Fruit fly (Drosophila melanogaster): Measurements from ENCODE around the gene CG17816.

The CG17816 gene

DNA sequence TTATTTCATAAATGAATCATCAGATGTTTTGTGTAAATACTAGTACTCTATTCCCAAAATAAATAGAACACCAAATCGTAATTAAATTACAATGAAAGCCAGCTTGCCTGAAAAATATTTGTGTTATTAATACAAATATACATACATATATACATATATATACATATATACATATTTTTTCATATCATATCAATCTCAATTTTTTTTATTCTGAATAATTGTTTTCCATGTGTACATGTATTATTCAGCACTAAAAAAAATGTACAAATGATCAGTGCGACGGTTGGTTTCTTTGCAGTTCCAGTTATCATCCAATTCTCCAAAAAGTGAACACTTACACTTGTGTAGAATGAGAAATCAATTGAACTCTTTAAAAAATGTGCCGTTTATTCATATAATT, 27.0 kb upstream of the CG17816 start, which contains the start of gene kipf:
TSS of gene kipf (plus strand) at position 301 of the 400 bp plus-strand sequence.
- TF ChIP-seq eg (GFP tag; IDR thresholded peaks at IDR 0.05) (no peak), CG15336 (GFP tag; IDR thresholded peaks at IDR 0.05) (0 out of 2 replicates have a peak, but pooled peaks have one; percentile 4)

DNA sequence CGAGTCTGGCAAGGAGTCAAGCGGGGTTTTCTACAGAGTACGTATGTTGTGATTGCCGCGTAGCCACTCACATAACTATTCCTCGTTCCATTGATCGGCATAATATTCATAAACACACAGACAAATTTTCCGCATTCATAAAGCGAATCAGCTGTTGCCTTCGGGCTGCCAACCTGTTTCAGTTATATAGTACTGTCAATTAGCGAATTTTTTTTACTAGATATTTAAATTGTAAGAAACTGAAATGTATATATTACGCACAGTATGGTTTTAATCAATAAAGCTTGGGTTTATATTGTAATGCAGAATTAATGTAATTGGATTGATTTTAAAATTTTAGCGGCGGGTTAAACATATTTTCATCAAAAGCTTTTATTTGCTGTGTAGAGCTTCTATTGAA, 26.6 kb upstream of the CG17816 start, which contains the start of gene Rfk:
TSS of gene Rfk (minus strand) at position 152 of the 400 bp plus-strand sequence.
- no peak for TF ChIP-seq CG11294 (GFP tag; IDR thresholded peaks at IDR 0.05)
- no peak for TF ChIP-seq salr (GFP tag; optimal IDR thresholded peaks at IDR 0.05)
- TF ChIP-seq svp (GFP tag) = no peak
- TF ChIP-seq Met (GFP tag; optimal IDR thresholded peaks at IDR 0.05) = no peak
- no peak for TF ChIP-seq CG10669 (GFP tag; optimal IDR thresholded peaks at IDR 0.05)
- peak; percentile 55 for TF ChIP-seq esn (GFP tag; optimal IDR thresholded peaks at IDR 0.05)
- TF ChIP-seq net (GFP tag; optimal IDR thresholded peaks at IDR 0.05) = no peak
- TF ChIP-seq eg (GFP tag; IDR thresholded peaks at IDR 0.05) = no peak
- TF ChIP-seq fd85E (GFP tag; optimal IDR thresholded peaks at IDR 0.05) = no peak
- peak; percentile 31; the same call in 1 of the 2 replicates for TF ChIP-seq CG15336 (GFP tag; IDR thresholded peaks at IDR 0.05)
- peak; percentile 10 for TF ChIP-seq CG3032 (tag; optimal IDR thresholded peaks at IDR 0.05)
- TF ChIP-seq spab (GFP tag; optimal IDR thresholded peaks at IDR 0.05) = no peak
- no peak for TF ChIP-seq dsx (GFP tag; optimal IDR thresholded peaks at IDR 0.05; ENCODE audit: poor library complexity, severe bottlenecking)
- TF ChIP-seq achi (GFP tag; optimal IDR thresholded peaks at IDR 0.05) = peak; percentile 80
- TF ChIP-seq CG6163 (GFP tag; IDR thresholded peaks at IDR 0.05) = peak; percentile 16; the same call in 1 of the 3 replicates
- TF ChIP-seq CG8319 (GFP tag; optimal IDR thresholded peaks at IDR 0.05) = no peak
- no peak for TF ChIP-seq dac (GFP tag; optimal IDR thresholded peaks at IDR 0.05)
- no peak for TF ChIP-seq CG11762 (GFP tag; optimal IDR thresholded peaks at IDR 0.05; ENCODE audit: insufficient read depth)
- TF ChIP-seq CG31627 (GFP tag; optimal IDR thresholded peaks at IDR 0.05) = peak; percentile 44
- no peak for TF ChIP-seq CG32006 (GFP tag; optimal IDR thresholded peaks at IDR 0.05)
- peak; percentile 40 for TF ChIP-seq cyc (GFP tag; optimal IDR thresholded peaks at IDR 0.05)
- TF ChIP-seq lz (GFP tag; optimal IDR thresholded peaks at IDR 0.05) = peak; percentile 45
- no peak for TF ChIP-seq ss (GFP tag; optimal IDR thresholded peaks at IDR 0.05)
- no peak for TF ChIP-seq CG1621 (tag; optimal IDR thresholded peaks at IDR 0.05)

dm6 chr3R:7911482-7911881, 24.9 kb upstream of the CG17816 start, which contains the start of gene Prat:
Gene Prat (minus strand): TSS chr3R:7911779.
- no peak for TF ChIP-seq ss (GFP tag; optimal IDR thresholded peaks at IDR 0.05)
- peak; percentile 79 for TF ChIP-seq svp (GFP tag)
- TF ChIP-seq CG11294 (GFP tag; IDR thresholded peaks at IDR 0.05) = no peak
- TF ChIP-seq CG10631 (GFP tag; optimal IDR thresholded peaks at IDR 0.05) = no peak
- no peak for TF ChIP-seq eg (GFP tag; IDR thresholded peaks at IDR 0.05)
- TF ChIP-seq esn (GFP tag; optimal IDR thresholded peaks at IDR 0.05) = peak; percentile 0

dm6 chr3R:7907311-7907710, 20.8 kb upstream of the CG17816 start, which contains the start of the genes Taf7 and EMC1:
Gene Taf7 (plus strand): TSS chr3R:7907333.
Gene EMC1 (minus strand): TSS chr3R:7907363.
- no peak for TF ChIP-seq Hr38 (GFP tag; optimal IDR thresholded peaks at IDR 0.05)
- TF ChIP-seq spab (GFP tag; optimal IDR thresholded peaks at IDR 0.05) = no peak
- TF ChIP-seq Met (GFP tag; optimal IDR thresholded peaks at IDR 0.05) = no peak
- no peak for TF ChIP-seq CG32006 (GFP tag; optimal IDR thresholded peaks at IDR 0.05)
- no peak for TF ChIP-seq Ets21C (GFP tag; optimal IDR thresholded peaks at IDR 0.05)
- TF ChIP-seq CG1621 (tag; optimal IDR thresholded peaks at IDR 0.05) = no peak
- no peak for TF ChIP-seq CG11762 (GFP tag; optimal IDR thresholded peaks at IDR 0.05; ENCODE audit: insufficient read depth)
- TF ChIP-seq net (GFP tag; optimal IDR thresholded peaks at IDR 0.05) = no peak
- no peak for TF ChIP-seq eg (GFP tag; IDR thresholded peaks at IDR 0.05)
- TF ChIP-seq CG7368 (GFP tag; optimal IDR thresholded peaks at IDR 0.05) = no peak
- no peak for TF ChIP-seq OdsH (GFP tag; optimal IDR thresholded peaks at IDR 0.05)
- no peak for TF ChIP-seq CG10631 (GFP tag; optimal IDR thresholded peaks at IDR 0.05)
- no peak for TF ChIP-seq Eip93F (GFP tag; optimal IDR thresholded peaks at IDR 0.05)
- no peak for TF ChIP-seq fkh (GFP tag; optimal IDR thresholded peaks at IDR 0.05)
- no peak for TF ChIP-seq Sox102F (GFP tag; optimal IDR thresholded peaks at IDR 0.05)
- TF ChIP-seq topi (GFP tag; optimal IDR thresholded peaks at IDR 0.05) = no peak
- TF ChIP-seq Sox15 (GFP tag; optimal IDR thresholded peaks at IDR 0.05) = peak; percentile 20
- TF ChIP-seq CG31627 (GFP tag; optimal IDR thresholded peaks at IDR 0.05) = peak; percentile 53
- TF ChIP-seq CG9139 (GFP tag; optimal IDR thresholded peaks at IDR 0.05) = no peak
- TF ChIP-seq Blimp-1 (GFP tag; optimal IDR thresholded peaks at IDR 0.05) = no peak
- TF ChIP-seq CG6792 (GFP tag; optimal IDR thresholded peaks at IDR 0.05) = no peak
- TF ChIP-seq CG15336 (GFP tag; IDR thresholded peaks at IDR 0.05) = no peak
- TF ChIP-seq dsx (GFP tag; optimal IDR thresholded peaks at IDR 0.05; ENCODE audit: poor library complexity, severe bottlenecking) = no peak
- no peak for TF ChIP-seq Eip78C (GFP tag)
- TF ChIP-seq CG6163 (GFP tag; IDR thresholded peaks at IDR 0.05) = no peak
- no peak for TF ChIP-seq Lpt (GFP tag; optimal IDR thresholded peaks at IDR 0.05)
- TF ChIP-seq svp (GFP tag) = peak; percentile 85
- no peak for TF ChIP-seq CG8632 (GFP tag; optimal IDR thresholded peaks at IDR 0.05)
- no peak for TF ChIP-seq CG6854 (GFP tag; optimal IDR thresholded peaks at IDR 0.05)
- TF ChIP-seq CG8119 (GFP tag; IDR thresholded peaks at IDR 0.05) = no peak
- no peak for TF ChIP-seq Ets96B (tag; optimal IDR thresholded peaks at IDR 0.05)
- TF ChIP-seq Hr39 (GFP tag; optimal IDR thresholded peaks at IDR 0.05) = no peak
